Worm (Caenorhabditis elegans) whole organism, L3 larva: ENCODE data around the gene pix-1.

Experiments
- R02D3.7 ChIP-seq: fragments of 150-350 bp; optimal IDR thresholded peaks from 2 replicates; lab custom pipeline; 2014; ENCODE audit warnings: missing biosample characterization, missing genetic modification characterization
- ZK546.5 ChIP-seq: sonication (generic microtip); optimal IDR thresholded peaks from 2 replicates; lab custom pipeline; 2017; ENCODE audit warnings: missing biosample characterization, missing genetic modification characterization
- ama-1 ChIP-seq: fragments of 150-350 bp; optimal IDR thresholded peaks from 2 replicates; lab custom pipeline; 2018
- ceh-28 ChIP-seq: fragments of 150-350 bp; optimal IDR thresholded peaks from 2 replicates; lab custom pipeline; 2014; ENCODE audit warnings: missing biosample characterization, missing genetic modification reagents, missing genetic modification characterization
- ceh-82 ChIP-seq: fragments of 150-350 bp; optimal IDR thresholded peaks from 2 replicates; lab custom pipeline; 2014; ENCODE audit warnings: missing biosample characterization, missing genetic modification characterization
- ceh-9 ChIP-seq: sonication (generic microtip); optimal IDR thresholded peaks from 2 replicates; lab custom pipeline; 2018; ENCODE audit warnings: missing biosample characterization, missing genetic modification characterization
- daf-12 ChIP-seq: fragments of 150-350 bp; optimal IDR thresholded peaks from 2 replicates; lab custom pipeline; 2014; ENCODE audit warnings: missing biosample characterization, missing genetic modification reagents, missing genetic modification characterization
- egl-27 ChIP-seq: sonication (generic microtip); optimal IDR thresholded peaks from 4 replicates; lab custom pipeline; 2017; ENCODE audit warnings: missing biosample characterization, missing genetic modification reagents, missing genetic modification characterization
- elt-1 ChIP-seq: fragments of 150-350 bp; optimal IDR thresholded peaks from 2 replicates; lab custom pipeline; 2014; ENCODE audit warnings: missing biosample characterization, missing genetic modification characterization
- elt-2 ChIP-seq: sonication (generic microtip); optimal IDR thresholded peaks from 2 replicates; lab custom pipeline; 2016; ENCODE audit warnings: missing genetic modification reagents, mild to moderate bottlenecking, missing genetic modification characterization, missing compliant biosample characterization
- eor-1 ChIP-seq, 2 experiments: fragments of 150-350 bp; optimal IDR thresholded peaks; 2 replicates each; lab custom pipeline; 2014 to 2018; ENCODE audit warnings: missing biosample characterization in 2 of 2, missing genetic modification characterization in 2 of 2
- fkh-10 ChIP-seq: sonication (generic microtip); optimal IDR thresholded peaks from 2 replicates; lab custom pipeline; 2017; ENCODE audit warnings: missing biosample characterization, missing genetic modification reagents, missing genetic modification characterization
- fkh-2 ChIP-seq: fragments of 150-350 bp; optimal IDR thresholded peaks from 2 replicates; lab custom pipeline; 2014; ENCODE audit warnings: missing biosample characterization, missing genetic modification reagents, missing genetic modification characterization
- fos-1 ChIP-seq: fragments of 150-350 bp; optimal IDR thresholded peaks from 2 replicates; lab custom pipeline; 2014; ENCODE audit warnings: missing biosample characterization, missing genetic modification characterization
- hmg-11 ChIP-seq: sonication (generic microtip); optimal IDR thresholded peaks from 2 replicates; lab custom pipeline; 2016; ENCODE audit warnings: missing genetic modification characterization, missing compliant biosample characterization
- lin-15B ChIP-seq: fragments of 150-350 bp; optimal IDR thresholded peaks from 2 replicates; lab custom pipeline; 2014; ENCODE audit warnings: missing biosample characterization, missing genetic modification characterization
- lin-39 ChIP-seq: fragments of 150-350 bp; optimal IDR thresholded peaks from 2 replicates; lab custom pipeline; 2018; ENCODE audit warnings: missing biosample characterization, missing genetic modification reagents, missing genetic modification characterization
- mml-1 ChIP-seq: fragments of 150-350 bp; sonication (generic microtip); optimal IDR thresholded peaks from 3 replicates; lab custom pipeline; 2014; ENCODE audit warnings: missing biosample characterization, missing genetic modification characterization
- nfya-1 ChIP-seq: sonication (generic microtip); optimal IDR thresholded peaks from 2 replicates; lab custom pipeline; 2017; ENCODE audit warnings: missing genetic modification characterization, mild to moderate bottlenecking, missing compliant biosample characterization, antibody characterized with exemption, moderate library complexity; ENCODE audit not compliant: insufficient read depth
- nhr-11 ChIP-seq: fragments of 150-350 bp; optimal IDR thresholded peaks from 2 replicates; lab custom pipeline; 2014; ENCODE audit warnings: missing biosample characterization, missing genetic modification characterization
- nhr-12 ChIP-seq: fragments of 150-350 bp; optimal IDR thresholded peaks from 2 replicates; lab custom pipeline; 2014; ENCODE audit warnings: missing biosample characterization, missing genetic modification characterization
- nhr-23 ChIP-seq: fragments of 150-350 bp; optimal IDR thresholded peaks from 2 replicates; lab custom pipeline; 2014; ENCODE audit warnings: missing biosample characterization, missing genetic modification reagents, missing genetic modification characterization
- nhr-237 ChIP-seq: fragments of 150-350 bp; optimal IDR thresholded peaks from 2 replicates; lab custom pipeline; 2014; ENCODE audit warnings: missing biosample characterization, missing genetic modification characterization
- nhr-25 ChIP-seq: sonication (generic microtip); optimal IDR thresholded peaks from 2 replicates; lab custom pipeline; 2017; ENCODE audit warnings: missing biosample characterization, missing genetic modification characterization
- nhr-28 ChIP-seq: fragments of 150-350 bp; optimal IDR thresholded peaks from 2 replicates; lab custom pipeline; 2014; ENCODE audit warnings: missing biosample characterization, missing genetic modification characterization
- nhr-43 ChIP-seq: sonication (generic microtip); optimal IDR thresholded peaks from 2 replicates; lab custom pipeline; 2016; ENCODE audit warnings: mild to moderate bottlenecking, missing genetic modification characterization, missing compliant biosample characterization; ENCODE audit not compliant: poor library complexity, severe bottlenecking
- nhr-67 ChIP-seq: fragments of 150-350 bp; optimal IDR thresholded peaks from 2 replicates; lab custom pipeline; 2014; ENCODE audit warnings: missing biosample characterization, missing genetic modification characterization
- nhr-76 ChIP-seq: fragments of 150-350 bp; sonication (generic microtip); optimal IDR thresholded peaks from 5 replicates; lab custom pipeline; 2014; ENCODE audit warnings: missing biosample characterization, missing genetic modification characterization
- pha-4 ChIP-seq: fragments of 150-350 bp; optimal IDR thresholded peaks from 2 replicates; lab custom pipeline; 2014; ENCODE audit warnings: missing biosample characterization, missing genetic modification reagents, missing genetic modification characterization
- pqm-1 ChIP-seq: fragments of 150-350 bp; optimal IDR thresholded peaks from 2 replicates; lab custom pipeline; 2017; ENCODE audit warnings: missing biosample characterization, missing genetic modification characterization, inconsistent platforms
- sea-2 ChIP-seq: fragments of 150-350 bp; sonication (generic microtip); optimal IDR thresholded peaks from 4 replicates; lab custom pipeline; 2014; ENCODE audit warnings: missing biosample characterization, missing genetic modification reagents, missing genetic modification characterization
- snpc-4 ChIP-seq: fragments of 150-350 bp; optimal IDR thresholded peaks from 2 replicates; lab custom pipeline; 2014; ENCODE audit warnings: missing biosample characterization, missing genetic modification characterization
- unc-62 ChIP-seq: fragments of 150-350 bp; sonication (generic microtip); optimal IDR thresholded peaks from 4 replicates; lab custom pipeline; 2014; ENCODE audit warnings: missing biosample characterization, missing genetic modification reagents, missing genetic modification characterization
- ztf-4 ChIP-seq: fragments of 150-350 bp; optimal IDR thresholded peaks from 2 replicates; lab custom pipeline; 2014; ENCODE audit warnings: missing biosample characterization, missing genetic modification characterization

The pix-1 gene

ce11 chrX:13700642-13701233, 26.4 kb upstream of the pix-1 start (continued):
- peak; percentile 89 for TF ChIP-seq elt-2 (tag; lab: Kevin White, UChicago)
- TF ChIP-seq unc-62 (GFP tag; lab: Kevin White, UChicago): peak; percentile 96
- TF ChIP-seq elt-1 (tag; lab: Kevin White, UChicago): peak; percentile 88
- TF ChIP-seq mml-1 (tag; lab: Kevin White, UChicago): no peak
- TF ChIP-seq ceh-82: peak; percentile 99
- TF ChIP-seq pqm-1: peak; percentile 89
- TF ChIP-seq ceh-28 (tag; lab: Kevin White, UChicago): peak; percentile 99
- peak; percentile 97 for TF ChIP-seq egl-27
- peak; percentile 97 for TF ChIP-seq nfya-1
- peak; percentile 85 for TF ChIP-seq ztf-4
- TF ChIP-seq nhr-43 (tag; lab: Kevin White, UChicago): peak; percentile 99
- TF ChIP-seq sea-2 (GFP tag; lab: Kevin White, UChicago): no peak
- peak; percentile 93 for TF ChIP-seq fos-1 (tag; lab: Kevin White, UChicago)

ce11 chrX:13702923-13703322, 24.2 kb upstream of the pix-1 start:
- TF ChIP-seq eor-1 (tag; optimal IDR thresholded peaks at IDR 0.05; lab: Kevin White, UChicago) (no peak), elt-1 (tag; lab: Kevin White, UChicago) (no peak), mml-1 (tag; lab: Kevin White, UChicago) (no peak), nhr-23 (tag; lab: Kevin White, UChicago) (no peak), fos-1 (tag; lab: Kevin White, UChicago) (no peak), nhr-28 (tag; lab: Kevin White, UChicago) (no peak), nfya-1 (no peak)

ce11 chrX:13706607-13707006, 20.5 kb upstream of the pix-1 start, which contains the start of gene K02D3.1:
Gene K02D3.1 (plus strand): TSS chrX:13706907.
- TF ChIP-seq eor-1 (tag; optimal IDR thresholded peaks at IDR 0.05; lab: Kevin White, UChicago): no peak
- TF ChIP-seq ceh-28 (tag; lab: Kevin White, UChicago): no peak
- TF ChIP-seq nhr-12 (tag; lab: Kevin White, UChicago): no peak
- TF ChIP-seq nhr-67 (tag; lab: Kevin White, UChicago): no peak
- TF ChIP-seq, all 47 proteins: peak for 0

- TF ChIP-seq pha-4 (tag; lab: Kevin White, UChicago): no peak
- TF ChIP-seq nhr-12 (tag; lab: Kevin White, UChicago): no peak
- TF ChIP-seq ceh-28 (tag; lab: Kevin White, UChicago): no peak
- no peak for TF ChIP-seq ama-1 (lab: Kevin White, UChicago)
- no peak for TF ChIP-seq nhr-237 (tag; lab: Kevin White, UChicago)
- TF ChIP-seq nhr-25 (tag; lab: Kevin White, UChicago): no peak
- TF ChIP-seq nhr-11: no peak
- TF ChIP-seq nhr-28 (tag; lab: Kevin White, UChicago): no peak
- TF ChIP-seq lin-15B (tag; lab: Kevin White, UChicago): no peak
- TF ChIP-seq fkh-10 (GFP tag; lab: Kevin White, UChicago): no peak
- no peak for TF ChIP-seq ztf-4
- TF ChIP-seq nhr-43 (tag; lab: Kevin White, UChicago): no peak
- TF ChIP-seq hmg-11: no peak
- no peak for TF ChIP-seq ZK546.5 (tag; lab: Kevin White, UChicago)
- no peak for TF ChIP-seq mml-1 (tag; lab: Kevin White, UChicago)
- TF ChIP-seq ceh-82: no peak
- no peak for TF ChIP-seq sea-2 (GFP tag; lab: Kevin White, UChicago)
- TF ChIP-seq lin-39 (tag; lab: Kevin White, UChicago): no peak
- TF ChIP-seq fkh-2 (tag; lab: Kevin White, UChicago): no peak
- no peak for TF ChIP-seq daf-12 (tag; lab: Kevin White, UChicago)
Measured at ce11 chrX:13709060-13709459, 18.0 kb upstream of the pix-1 start.

ce11 chrX:13711909-13712308, 15.2 kb upstream of the pix-1 start, which contains the start of gene K02D3.2:
Gene K02D3.2 (minus strand): TSS chrX:13712009.
- TF ChIP-seq nhr-12 (tag; lab: Kevin White, UChicago): no peak
- TF ChIP-seq eor-1 (tag; optimal IDR thresholded peaks at IDR 0.05; lab: Kevin White, UChicago): no peak
- no peak for TF ChIP-seq ceh-9 (tag; lab: Kevin White, UChicago)
- TF ChIP-seq R02D3.7 (tag; lab: Kevin White, UChicago): no peak
- no peak for TF ChIP-seq snpc-4
- TF ChIP-seq nhr-76: no peak
- no peak for TF ChIP-seq fkh-10 (GFP tag; lab: Kevin White, UChicago)
